Fruit fly (Drosophila melanogaster) Kc167 (cell line): ENCODE results near the gene CG4198.

Experiments
- Myc ChIP-seq: fragments of >200 bp; optimal IDR thresholded peaks from 2 replicates; lab custom pipeline; 2017; ENCODE audit warnings: missing external identifiers
- Sin3A ChIP-seq: fragments of >200 bp; optimal IDR thresholded peaks from 2 replicates; lab custom pipeline; 2018; ENCODE audit warnings: missing external identifiers
- h ChIP-seq: fragments of >200 bp; optimal IDR thresholded peaks from 3 replicates; lab custom pipeline; 2018; ENCODE audit warnings: missing external identifiers
- insv ChIP-seq: fragments of >200 bp; optimal IDR thresholded peaks from 3 replicates; lab custom pipeline; 2018; ENCODE audit warnings: missing external identifiers
- psq ChIP-seq: fragments of >200 bp; optimal IDR thresholded peaks from 2 replicates; lab custom pipeline; 2017; ENCODE audit warnings: missing external identifiers
- ttk ChIP-seq: sonication (Bioruptor generic); optimal IDR thresholded peaks from 2 replicates; lab custom pipeline; 2017; ENCODE audit warnings: missing external identifiers

The CG4198 gene

dm6 chrX:5357035-5357434, 44.0 kb downstream of the CG4198 start:
- no peak for TF ChIP-seq psq (lab: Kevin White, UChicago)
- TF ChIP-seq ttk: no peak
- TF ChIP-seq h (lab: Kevin White, UChicago): no peak
- TF ChIP-seq Myc (lab: Kevin White, UChicago): no peak
- no peak for TF ChIP-seq insv (lab: Kevin White, UChicago)
- TF ChIP-seq Sin3A (lab: Kevin White, UChicago): no peak

dm6 chrX:5358813-5359212, 45.8 kb downstream of the CG4198 start:
- TF ChIP-seq h (lab: Kevin White, UChicago): no peak
- no peak for TF ChIP-seq ttk
- no peak for TF ChIP-seq insv (lab: Kevin White, UChicago)
- no peak for TF ChIP-seq Myc (lab: Kevin White, UChicago)
- TF ChIP-seq psq (lab: Kevin White, UChicago): no peak

DNA sequence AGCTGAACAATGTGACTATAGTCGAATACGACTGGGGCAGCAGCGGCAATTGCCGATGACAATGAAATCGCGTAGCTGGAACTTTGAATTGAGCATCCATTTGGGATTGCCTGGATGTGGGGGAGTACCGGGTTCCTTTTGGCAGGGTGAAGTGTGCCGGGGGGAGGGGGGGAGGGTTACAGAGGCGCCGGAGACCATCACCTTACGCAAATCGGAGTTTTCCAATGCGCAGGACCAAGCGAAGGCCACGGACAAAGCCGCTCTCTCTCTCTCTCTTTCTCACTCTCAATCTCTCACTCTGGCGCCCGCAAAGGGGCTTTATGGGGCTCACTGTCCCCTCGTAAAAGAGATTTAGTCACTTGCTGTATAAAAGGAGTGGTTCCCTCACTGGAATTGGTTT, 50.1 kb downstream of the CG4198 start:
- no peak for TF ChIP-seq h (lab: Kevin White, UChicago)
- TF ChIP-seq psq (lab: Kevin White, UChicago): no peak
- TF ChIP-seq Sin3A (lab: Kevin White, UChicago): no peak
- TF ChIP-seq Myc (lab: Kevin White, UChicago): no peak
- no peak for TF ChIP-seq insv (lab: Kevin White, UChicago)
- no peak for TF ChIP-seq ttk

dm6 chrX:5364031-5364430, 51.0 kb downstream of the CG4198 start:
- TF ChIP-seq insv (lab: Kevin White, UChicago) (no peak), Sin3A (lab: Kevin White, UChicago) (no peak), psq (lab: Kevin White, UChicago) (no peak), ttk (no peak), h (lab: Kevin White, UChicago) (no peak), Myc (lab: Kevin White, UChicago) (no peak)
